Fruit fly (Drosophila melanogaster): Measurements from ENCODE around the gene Nrt.

Gene Nrt

DNA sequence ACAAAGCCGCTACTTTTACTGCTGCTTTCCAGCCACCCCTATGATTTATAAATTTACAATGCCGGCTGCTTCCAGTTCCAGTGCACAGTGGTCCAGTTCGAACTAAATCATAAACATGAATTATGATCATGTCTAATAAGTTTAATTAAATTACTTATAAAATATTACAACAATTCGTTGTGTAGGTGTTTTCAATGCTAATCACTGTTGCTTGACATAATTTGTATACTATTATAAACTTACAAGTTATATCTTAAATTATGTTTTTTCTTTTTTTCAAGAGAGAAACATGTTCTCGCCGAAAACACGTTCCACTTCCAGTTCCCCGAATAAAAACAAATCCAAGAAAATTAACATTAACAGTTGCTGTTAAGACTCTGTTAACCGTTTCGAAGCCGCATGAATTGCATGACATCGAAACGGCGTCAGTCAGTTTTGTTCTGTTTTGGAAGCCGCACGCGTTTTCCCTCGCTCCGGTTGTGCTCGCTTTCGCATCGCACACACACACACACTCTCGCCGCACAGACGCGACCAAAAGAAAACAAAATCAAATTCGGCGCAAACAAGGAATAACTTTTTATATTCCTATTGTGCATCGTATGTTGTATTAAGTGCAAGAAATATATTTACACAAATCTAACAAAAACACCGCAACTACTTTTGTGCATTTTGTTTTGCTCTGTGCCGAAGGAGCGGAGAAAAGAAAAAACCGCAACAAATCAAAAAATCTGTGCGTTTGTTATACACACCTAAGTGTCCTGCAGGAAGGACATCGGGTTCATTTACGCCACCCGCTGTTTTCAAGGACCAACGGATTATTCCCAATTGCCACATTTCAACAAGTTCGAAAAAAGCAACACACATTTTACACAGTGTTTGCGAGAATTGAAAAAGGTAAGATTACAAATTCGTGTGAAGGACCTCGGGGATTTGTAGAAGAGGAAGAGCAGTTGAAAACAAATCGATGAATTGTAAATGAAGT lies at the start of gene Nrt (continued):
- TF ChIP-seq B-H1 (GFP tag; IDR thresholded peaks at IDR 0.05) (no peak), zfh2 (GFP tag; optimal IDR thresholded peaks at IDR 0.05) (no peak), CoRest (tag; optimal IDR thresholded peaks at IDR 0.05) (peak; percentile 69), Blimp-1 (GFP tag; optimal IDR thresholded peaks at IDR 0.05) (peak; percentile 78), NC2β (GFP tag; optimal IDR thresholded peaks at IDR 0.05) (no peak), CG11247 (GFP tag; IDR thresholded peaks at IDR 0.05) (no peak), odd (GFP tag; optimal IDR thresholded peaks at IDR 0.05) (peak; percentile 69), ato (GFP tag; IDR thresholded peaks at IDR 0.05; ENCODE audit: partially characterized antibody) (peak; percentile 43; the same call in 1 of the 2 replicates), scrt (GFP tag; optimal IDR thresholded peaks at IDR 0.05) (peak; percentile 45), CG5180 (GFP tag; optimal IDR thresholded peaks at IDR 0.05) (peak; percentile 39), jumu (GFP tag; optimal IDR thresholded peaks at IDR 0.05) (no peak), CG8388 (GFP tag; optimal IDR thresholded peaks at IDR 0.05) (peak; percentile 74), org-1 (GFP tag; optimal IDR thresholded peaks at IDR 0.05) (peak; percentile 42), CG1832 (GFP tag; optimal IDR thresholded peaks at IDR 0.05) (no peak), pros (GFP tag; optimal IDR thresholded peaks at IDR 0.05) (peak; percentile 65), CG13287 (GFP tag; IDR thresholded peaks at IDR 0.05; ENCODE audit: partially characterized antibody) (peak; percentile 58), CG17912 (GFP tag; optimal IDR thresholded peaks at IDR 0.05) (no peak), Hey (tag; optimal IDR thresholded peaks at IDR 0.05) (no peak), CG4328 (GFP tag; optimal IDR thresholded peaks at IDR 0.05) (peak; percentile 42), CG15073 (GFP tag; optimal IDR thresholded peaks at IDR 0.05) (no peak), peb (GFP tag; IDR thresholded peaks at IDR 0.05) (no peak), trem (tag; optimal IDR thresholded peaks at IDR 0.05) (peak; percentile 38), vnd (GFP tag; IDR thresholded peaks at IDR 0.05; ENCODE audit: partially characterized antibody) (no peak), CG9215 (GFP tag; IDR thresholded peaks at IDR 0.05) (0 out of 2 replicates have a peak, but pooled peaks have one; percentile 34), CG10654 (GFP tag; optimal IDR thresholded peaks at IDR 0.05) (no peak), CG2199 (GFP tag; IDR thresholded peaks at IDR 0.05) (peak; percentile 57; the same call in 1 of the 3 replicates), aop (GFP tag; IDR thresholded peaks at IDR 0.05) (no peak), CG11560 (tag; IDR thresholded peaks at IDR 0.05) (no peak), lbe (GFP tag; optimal IDR thresholded peaks at IDR 0.05) (peak; percentile 24), gfzf (GFP tag; optimal IDR thresholded peaks at IDR 0.05) (no peak), CG34376 (GFP tag; optimal IDR thresholded peaks at IDR 0.05) (peak; percentile 63), Elba2 (GFP tag; optimal IDR thresholded peaks at IDR 0.05) (peak; percentile 95), Antp (GFP tag; optimal IDR thresholded peaks at IDR 0.05) (no peak), CG9876 (GFP tag; optimal IDR thresholded peaks at IDR 0.05) (no peak), so (GFP tag; IDR thresholded peaks at IDR 0.05) (no peak), sens (GFP tag) (peak; percentile 75), CHES-1-like (GFP tag; optimal IDR thresholded peaks at IDR 0.05) (peak; percentile 7), sr (GFP tag; IDR thresholded peaks at IDR 0.05) (no peak), lab (GFP tag; optimal IDR thresholded peaks at IDR 0.05) (peak; percentile 80), maf-S (GFP tag; optimal IDR thresholded peaks at IDR 0.05) (no peak), CG8281 (tag; optimal IDR thresholded peaks at IDR 0.05) (no peak), CG10959 (GFP tag; IDR thresholded peaks at IDR 0.05) (no peak), Oli (tag; optimal IDR thresholded peaks at IDR 0.05) (peak; percentile 65), NC2α (GFP tag; optimal IDR thresholded peaks at IDR 0.05) (no peak), nom (GFP tag; optimal IDR thresholded peaks at IDR 0.05) (peak; percentile 90), CG15514 (GFP tag; optimal IDR thresholded peaks at IDR 0.05) (peak; percentile 7), hkb (optimal IDR thresholded peaks at IDR 0.05) (no peak), hkb (GFP tag; IDR thresholded peaks at IDR 0.05) (peak; percentile 79)

Data from whole organism, embryonic.